Fruit fly (Drosophila melanogaster) whole organism, embryonic: Measurements from ENCODE around the gene CG33203.

Experiments used
- ATbp ChIP-seq: fragments of 200-800 bp; sonication (Bioruptor generic); optimal IDR thresholded peaks from 2 replicates; lab custom pipeline; 2017; ENCODE audit warnings: missing biosample characterization, mild to moderate bottlenecking, missing genetic modification characterization, missing genetic modification reagents
- Awh ChIP-seq: fragments of 200-800 bp; sonication (Bioruptor generic); IDR thresholded peaks from 2 replicates; pipeline ENCODE4, ENCODE4 v1.3.6; 2022; ENCODE audit warnings: missing biosample characterization, missing genetic modification characterization
- B-H1 ChIP-seq: fragments of 200-800 bp; sonication (Bioruptor generic); IDR thresholded peaks from 3 replicates; pipeline ENCODE4 v1.3.6; 2022; ENCODE audit warnings: missing biosample characterization, missing genetic modification characterization
- CG12942 ChIP-seq: fragments of 200-800 bp; sonication (Bioruptor generic); optimal IDR thresholded peaks from 3 replicates; lab custom pipeline; 2016; ENCODE audit warnings: missing biosample characterization, missing genetic modification characterization
- CG13123 ChIP-seq: fragments of 200-800 bp; sonication (Bioruptor generic); optimal IDR thresholded peaks from 2 replicates; lab custom pipeline; 2016; ENCODE audit warnings: missing biosample characterization, missing genetic modification characterization
- CG13424 ChIP-seq: fragments of 200-800 bp; sonication (Bioruptor generic); optimal IDR thresholded peaks from 2 replicates; lab custom pipeline; 2019; ENCODE audit warnings: missing biosample characterization, mild to moderate bottlenecking, missing genetic modification characterization, moderate library complexity
- CG14667 ChIP-seq: fragments of 200-800 bp; sonication (Bioruptor generic); IDR thresholded peaks from 2 replicates; pipeline ENCODE4 v1.3.6; 2022; ENCODE audit warnings: missing biosample characterization, missing genetic modification characterization
- CG14860 ChIP-seq: fragments of 200-800 bp; sonication (Bioruptor generic); IDR thresholded peaks from 3 replicates; pipeline ENCODE4 v1.3.6; 2022; ENCODE audit warnings: missing biosample characterization, missing genetic modification characterization; ENCODE audit not compliant: partially characterized antibody
- CG14965 ChIP-seq: fragments of 200-800 bp; sonication (Bioruptor generic); optimal IDR thresholded peaks from 2 replicates; lab custom pipeline; 2016; ENCODE audit warnings: missing biosample characterization, missing genetic modification characterization, borderline replicate concordance
- CG1529 ChIP-seq: fragments of 200-800 bp; sonication (Bioruptor generic); optimal IDR thresholded peaks from 3 replicates; lab custom pipeline; 2018; ENCODE audit warnings: missing biosample characterization, missing genetic modification characterization
- CG1603 ChIP-seq: fragments of 200-800 bp; sonication (Bioruptor generic); optimal IDR thresholded peaks from 2 replicates; lab custom pipeline; 2019; ENCODE audit warnings: missing biosample characterization, mild to moderate bottlenecking, missing genetic modification characterization, moderate library complexity
- CG17385 ChIP-seq: fragments of 200-800 bp; sonication (Bioruptor generic); optimal IDR thresholded peaks from 3 replicates; lab custom pipeline; 2018; ENCODE audit warnings: missing biosample characterization, mild to moderate bottlenecking, missing genetic modification characterization
- CG3163 ChIP-seq: fragments of 200-800 bp; sonication (Bioruptor generic); optimal IDR thresholded peaks from 3 replicates; lab custom pipeline; 2016; ENCODE audit warnings: missing biosample characterization, missing genetic modification characterization
- CG32767 ChIP-seq: fragments of 200-800 bp; sonication (Bioruptor generic); IDR thresholded peaks from 2 replicates; pipeline ENCODE4 v1.3.6; 2022; ENCODE audit warnings: missing biosample characterization, missing genetic modification characterization
- CG3281 ChIP-seq: fragments of 200-800 bp; sonication (Bioruptor generic); optimal IDR thresholded peaks from 3 replicates; lab custom pipeline; 2017; ENCODE audit warnings: missing biosample characterization, mild to moderate bottlenecking, missing genetic modification characterization
- CG3847 ChIP-seq: fragments of 200-800 bp; sonication (Bioruptor generic); IDR thresholded peaks from 2 replicates; pipeline ENCODE4 v1.3.6; 2022; ENCODE audit warnings: missing biosample characterization, missing genetic modification characterization
- CG3995 ChIP-seq: fragments of 200-800 bp; sonication (Bioruptor generic); optimal IDR thresholded peaks from 3 replicates; lab custom pipeline; 2016; ENCODE audit warnings: missing biosample characterization, missing genetic modification characterization
- CG4820 ChIP-seq: fragments of 200-800 bp; sonication (Bioruptor generic); optimal IDR thresholded peaks from 3 replicates; lab custom pipeline; 2016; ENCODE audit warnings: missing biosample characterization, missing genetic modification characterization
- CG5180 ChIP-seq: fragments of 200-800 bp; sonication (Bioruptor generic); optimal IDR thresholded peaks from 3 replicates; lab custom pipeline; 2017; ENCODE audit warnings: missing biosample characterization, missing genetic modification characterization, mild to moderate bottlenecking, moderate library complexity, missing genetic modification reagents
- CG5245 ChIP-seq: fragments of 200-800 bp; sonication (Bioruptor generic); optimal IDR thresholded peaks from 3 replicates; lab custom pipeline; 2016; ENCODE audit warnings: missing biosample characterization, missing genetic modification characterization
- CG6765 ChIP-seq: fragments of 200-800 bp; sonication (Bioruptor generic); optimal IDR thresholded peaks from 3 replicates; lab custom pipeline; 2017; ENCODE audit warnings: missing biosample characterization, mild to moderate bottlenecking, missing genetic modification characterization
- CG7963 ChIP-seq: fragments of 200-800 bp; sonication (Bioruptor generic); IDR thresholded peaks from 3 replicates; pipeline ENCODE4 v1.3.6; 2022; ENCODE audit warnings: missing biosample characterization, missing genetic modification characterization; ENCODE audit not compliant: partially characterized antibody
- CG8359 ChIP-seq: fragments of 200-800 bp; sonication (Bioruptor generic); optimal IDR thresholded peaks from 2 replicates; lab custom pipeline; 2017; ENCODE audit warnings: missing biosample characterization, mild to moderate bottlenecking, missing genetic modification characterization, borderline replicate concordance
- CG8944 ChIP-seq: fragments of 200-800 bp; sonication (Bioruptor generic); optimal IDR thresholded peaks from 3 replicates; lab custom pipeline; 2016; ENCODE audit warnings: missing biosample characterization, missing genetic modification characterization
- Chrac-16 ChIP-seq: fragments of 200-800 bp; sonication (Bioruptor generic); optimal IDR thresholded peaks from 3 replicates; lab custom pipeline; 2016; ENCODE audit warnings: missing biosample characterization, missing genetic modification characterization
- CkIIα-i1 ChIP-seq: fragments of 200-800 bp; sonication (Bioruptor generic); IDR thresholded peaks from 2 replicates; pipeline ENCODE4 v1.3.6; 2022; ENCODE audit warnings: missing biosample characterization, missing genetic modification characterization
- Dref ChIP-seq: fragments of 200-800 bp; sonication (Bioruptor generic); IDR thresholded peaks from 2 replicates; pipeline ENCODE4 v1.3.6; 2022; ENCODE audit warnings: missing biosample characterization, missing genetic modification characterization
- Elba2 ChIP-seq: fragments of 200-800 bp; sonication (Bioruptor generic); optimal IDR thresholded peaks from 3 replicates; lab custom pipeline; 2016; ENCODE audit warnings: missing biosample characterization, missing genetic modification characterization
- Fer1 ChIP-seq: fragments of 200-800 bp; sonication (Bioruptor generic); optimal IDR thresholded peaks from 2 replicates; lab custom pipeline; 2017; ENCODE audit warnings: missing biosample characterization, mild to moderate bottlenecking, missing genetic modification characterization
- H15 ChIP-seq: fragments of 200-800 bp; sonication (Bioruptor generic); IDR thresholded peaks from 3 replicates; pipeline ENCODE4 v1.3.6; 2022; ENCODE audit warnings: missing biosample characterization, missing genetic modification characterization
- HLHmδ ChIP-seq: fragments of 200-800 bp; sonication (Bioruptor generic); optimal IDR thresholded peaks from 2 replicates; lab custom pipeline; 2018; ENCODE audit warnings: missing biosample characterization, mild to moderate bottlenecking, missing genetic modification characterization, moderate library complexity
- Lim3 ChIP-seq: fragments of 200-800 bp; sonication (Bioruptor generic); IDR thresholded peaks from 2 replicates; pipeline ENCODE4 v1.3.6; 2022; ENCODE audit warnings: missing biosample characterization, missing genetic modification characterization
- NC2β ChIP-seq: fragments of 200-800 bp; sonication (Bioruptor generic); optimal IDR thresholded peaks from 2 replicates; lab custom pipeline; 2016; ENCODE audit warnings: missing biosample characterization, missing genetic modification characterization
- Nf-YC ChIP-seq: fragments of 200-800 bp; optimal IDR thresholded peaks from 3 replicates; lab custom pipeline; 2019; ENCODE audit warnings: missing biosample characterization, mild to moderate bottlenecking, missing genetic modification characterization, moderate library complexity
- Oli ChIP-seq: fragments of 200-800 bp; sonication (Bioruptor generic); optimal IDR thresholded peaks from 2 replicates; lab custom pipeline; 2018; ENCODE audit warnings: missing biosample characterization, mild to moderate bottlenecking, missing genetic modification characterization, moderate library complexity
- az2 ChIP-seq: fragments of 200-800 bp; sonication (Bioruptor generic); optimal IDR thresholded peaks from 3 replicates; lab custom pipeline; 2016; ENCODE audit warnings: missing biosample characterization, missing genetic modification characterization
- crc ChIP-seq: fragments of 200-800 bp; sonication (Bioruptor generic); optimal IDR thresholded peaks from 2 replicates; lab custom pipeline; 2016; ENCODE audit warnings: missing biosample characterization, missing genetic modification characterization
- eyg ChIP-seq: fragments of 200-800 bp; sonication (Bioruptor generic); optimal IDR thresholded peaks from 3 replicates; lab custom pipeline; 2016; ENCODE audit warnings: missing biosample characterization, missing genetic modification characterization
- fd3F ChIP-seq: fragments of 200-800 bp; sonication (Bioruptor generic); optimal IDR thresholded peaks from 2 replicates; lab custom pipeline; 2018; ENCODE audit warnings: missing biosample characterization, mild to moderate bottlenecking, missing genetic modification characterization, moderate library complexity
- inv ChIP-seq: fragments of 200-800 bp; sonication (Bioruptor generic); IDR thresholded peaks from 2 replicates; pipeline ENCODE4 v1.3.6; 2022; ENCODE audit warnings: missing biosample characterization, missing genetic modification characterization; ENCODE audit not compliant: partially characterized antibody
- mirr ChIP-seq: fragments of 200-800 bp; sonication (Bioruptor generic); optimal IDR thresholded peaks from 3 replicates; lab custom pipeline; 2018; ENCODE audit warnings: missing biosample characterization, mild to moderate bottlenecking, missing genetic modification characterization
- otp ChIP-seq: fragments of 200-800 bp; sonication (Bioruptor generic); IDR thresholded peaks from 3 replicates; pipeline ENCODE4, ENCODE4 v1.3.6; 2022; ENCODE audit warnings: missing biosample characterization, missing genetic modification characterization
- pita ChIP-seq: fragments of 200-800 bp; sonication (Bioruptor generic); optimal IDR thresholded peaks from 2 replicates; lab custom pipeline; 2017; ENCODE audit warnings: missing biosample characterization, mild to moderate bottlenecking, missing genetic modification characterization
- rib ChIP-seq: fragments of 200-800 bp; sonication (Bioruptor generic); IDR thresholded peaks from 2 replicates; pipeline ENCODE4 v1.3.6; 2022; ENCODE audit warnings: missing biosample characterization, missing genetic modification characterization
- seq ChIP-seq: fragments of 200-800 bp; sonication (Bioruptor generic); IDR thresholded peaks from 2 replicates; pipeline ENCODE4 v1.3.6; 2022; ENCODE audit warnings: missing biosample characterization, missing genetic modification characterization
- sna ChIP-seq: fragments of 200-800 bp; sonication (Bioruptor generic); IDR thresholded peaks from 2 replicates; pipeline ENCODE4 v1.3.6; 2022; ENCODE audit warnings: missing biosample characterization, missing genetic modification characterization; ENCODE audit not compliant: partially characterized antibody
- so ChIP-seq: fragments of 200-800 bp; sonication (Bioruptor generic); IDR thresholded peaks from 3 replicates; pipeline ENCODE4 v1.3.6; 2022; ENCODE audit warnings: missing biosample characterization, missing genetic modification characterization
- sr ChIP-seq: fragments of 200-800 bp; sonication (Bioruptor generic); IDR thresholded peaks from 3 replicates; pipeline ENCODE4 v1.3.6; 2022; ENCODE audit warnings: missing biosample characterization, missing genetic modification characterization
- tin ChIP-seq: fragments of 200-800 bp; sonication (Bioruptor generic); optimal IDR thresholded peaks from 3 replicates; lab custom pipeline; 2016; ENCODE audit warnings: missing biosample characterization, missing genetic modification characterization
- tna ChIP-seq: fragments of 200-800 bp; sonication (Bioruptor generic); IDR thresholded peaks from 2 replicates; pipeline ENCODE4 v1.3.6; 2022; ENCODE audit warnings: missing biosample characterization, missing genetic modification characterization; ENCODE audit not compliant: partially characterized antibody

Gene CG33203

dm6 chr3R:28904816-28905435 lies 17.4 kb upstream of the CG33203 start (continued):
- TF ChIP-seq seq (GFP tag; lab: Robert Waterston, UW) (peak; percentile 49), CG3847 (GFP tag; lab: Robert Waterston, UW) (peak; percentile 80), crc (peak; percentile 61), HLHmδ (GFP tag; lab: Kevin White, UChicago) (no peak), CG14965 (GFP tag; lab: Kevin White, UChicago) (no peak), NC2β (GFP tag; lab: Kevin White, UChicago) (peak; percentile 58), CG12942 (peak; percentile 65), CG5180 (GFP tag; lab: Kevin White, UChicago) (no peak), tin (peak; percentile 65), ATbp (GFP tag; lab: Kevin White, UChicago) (peak; percentile 61), sr (GFP tag; lab: Robert Waterston, UW) (peak; percentile 54; the same call in 2 of the 3 replicates), CG14667 (peak; percentile 81), Elba2 (GFP tag; lab: Kevin White, UChicago) (no peak), CG8359 (GFP tag; lab: Kevin White, UChicago) (no peak), B-H1 (peak; percentile 67; the same call in 2 of the 3 replicates), CG8944 (GFP tag; lab: Kevin White, UChicago) (peak; percentile 66), Nf-YC (peak; percentile 21), CG4820 (peak; percentile 33), H15 (GFP tag; lab: Robert Waterston, UW) (peak; percentile 78), tna (GFP tag; lab: Robert Waterston, UW) (no peak), CG32767 (GFP tag; lab: Robert Waterston, UW) (no peak; the same call in 1 of the 2 replicates), rib (GFP tag; lab: Robert Waterston, UW) (peak; percentile 77), CG3995 (GFP tag; lab: Kevin White, UChicago) (no peak), eyg (GFP tag; lab: Kevin White, UChicago) (peak; percentile 61), so (GFP tag; lab: Robert Waterston, UW) (peak; percentile 75), CG7963 (GFP tag; lab: Robert Waterston, UW) (no peak), CG17385 (GFP tag; lab: Kevin White, UChicago) (peak; percentile 61), otp (GFP tag; lab: Robert Waterston, UW) (peak; percentile 70; the same call in 2 of the 3 replicates), Awh (peak; percentile 77), Lim3 (0 out of 2 replicates have a peak, but pooled peaks have one; percentile 37), CG3163 (GFP tag; lab: Kevin White, UChicago) (peak; percentile 58), CG1603 (peak; percentile 84), CG14860 (GFP tag; lab: Robert Waterston, UW) (no peak), Dref (0 out of 2 replicates have a peak, but pooled peaks have one; percentile 10), sna (no peak), az2 (peak; percentile 73), pita (GFP tag; lab: Kevin White, UChicago) (no peak), CG13123 (GFP tag; lab: Kevin White, UChicago) (peak; percentile 21), CG1529 (GFP tag; lab: Kevin White, UChicago) (peak; percentile 46), CG3281 (GFP tag; lab: Kevin White, UChicago) (peak; percentile 68), Fer1 (GFP tag; lab: Kevin White, UChicago) (no peak), mirr (GFP tag; lab: Kevin White, UChicago) (peak; percentile 25), Chrac-16 (GFP tag; lab: Kevin White, UChicago) (peak; percentile 70), fd3F (GFP tag; lab: Kevin White, UChicago) (peak; percentile 68), CG6765 (peak; percentile 27), Oli (peak; percentile 77), CG13424 (tag; lab: Kevin White, UChicago) (peak; percentile 75), CG5245 (GFP tag; lab: Kevin White, UChicago) (peak; percentile 22), inv (GFP tag; lab: Robert Waterston, UW) (no peak), CkIIα-i1 (no peak)
